Worm (Caenorhabditis elegans): ENCODE results near the gene cyc-2.1.

cyc-2.1 gene

DNA sequence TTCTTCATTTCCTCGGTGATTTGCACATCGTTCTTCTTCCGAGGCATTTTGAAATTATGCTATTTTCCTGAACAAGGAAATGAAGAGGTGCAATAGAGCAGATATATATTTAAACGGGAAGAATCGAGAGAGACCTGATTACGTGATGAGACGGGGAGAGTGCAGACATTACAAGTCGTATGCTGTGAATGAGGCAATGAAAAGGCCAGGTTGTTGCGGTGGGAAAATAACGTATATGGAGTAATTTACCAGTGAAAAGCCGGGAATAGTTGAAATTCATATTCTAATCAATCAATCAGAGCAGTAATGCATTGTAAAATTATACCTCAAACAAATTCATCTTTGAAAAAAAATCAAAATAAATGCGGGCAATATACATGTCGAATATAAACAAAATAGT, 9.8 kb upstream of the cyc-2.1 start, which contains the start of gene Y17G9B.8:
Gene Y17G9B.8 (minus strand): TSS at position 182 of the 400 bp plus-strand sequence.
- TF ChIP-seq hlh-30 (tag; optimal IDR thresholded peaks at IDR 0.05; ENCODE audit: insufficient read depth) (no peak), nhr-10 (tag; optimal IDR thresholded peaks at IDR 0.05) (no peak), F49E8.2 (tag; optimal IDR thresholded peaks at IDR 0.05; ENCODE audit: borderline replicate concordance) (peak; percentile 27), snpc-1.2 (GFP tag; IDR thresholded peaks at IDR 0.05) (peak; percentile 63), unc-62 (GFP tag; optimal IDR thresholded peaks at IDR 0.05 in 1 of 2) (peak in 1 of 2 experiments; percentile 73), unc-62 (tag; optimal IDR thresholded peaks at IDR 0.05) (no peak), F10B5.3 (tag; optimal IDR thresholded peaks at IDR 0.05) (no peak), mes-2 (tag; optimal IDR thresholded peaks at IDR 0.05; ENCODE audit: poor library complexity, severe bottlenecking) (peak; percentile 19), lsy-2 (tag; optimal IDR thresholded peaks at IDR 0.05) (peak in 1 of 2 experiments; percentile 5), lin-38 (GFP tag; IDR thresholded peaks at IDR 0.05) (peak; percentile 45)

- TF ChIP-seq nhr-77 (tag; optimal IDR thresholded peaks at IDR 0.05) (no peak), T26A8.4 (GFP tag; IDR thresholded peaks at IDR 0.05) (no peak), Y75B8A.6 (GFP tag; IDR thresholded peaks at IDR 0.05) (no peak), nhr-10 (tag; optimal IDR thresholded peaks at IDR 0.05) (no peak), hlh-11 (tag; optimal IDR thresholded peaks at IDR 0.05) (no peak), attf-4 (tag; optimal IDR thresholded peaks at IDR 0.05) (no peak), lin-38 (GFP tag; IDR thresholded peaks at IDR 0.05) (no peak), unc-62 (GFP tag; optimal IDR thresholded peaks at IDR 0.05 in 1 of 2) (peak in 1 of 2 experiments; percentile 32), unc-62 (tag; optimal IDR thresholded peaks at IDR 0.05) (no peak), aha-1 (tag) (peak; percentile 90)
Measured at ce11 chrIV:4755929-4756655, 7.3 kb upstream of the cyc-2.1 start, which contains the start of the genes fbxb-77 and Y17G9B.11. Gene fbxb-77 (minus strand): TSS chrIV:4756157. Gene Y17G9B.11 (plus strand): TSS chrIV:4756605.

- no peak for TF ChIP-seq T20F7.1 (GFP tag; optimal IDR thresholded peaks at IDR 0.05)
- TF ChIP-seq snpc-1.2 (GFP tag; IDR thresholded peaks at IDR 0.05), result peak; percentile 56; the same call in 1 of the 2 replicates
- TF ChIP-seq lin-15B (tag; optimal IDR thresholded peaks at IDR 0.05), result no peak
- TF ChIP-seq hif-1 (tag; optimal IDR thresholded peaks at IDR 0.05), result no peak
- no peak for TF ChIP-seq ceh-44 (GFP tag; IDR thresholded peaks at IDR 0.05)
- peak; percentile 9 for TF ChIP-seq unc-130 (GFP tag; optimal IDR thresholded peaks at IDR 0.05)
Measured at ce11 chrIV:4751814-4752213, 3.0 kb upstream of the cyc-2.1 start, which contains the start of gene Y17G9B.4. Gene Y17G9B.4 (plus strand): TSS chrIV:4752119.

DNA sequence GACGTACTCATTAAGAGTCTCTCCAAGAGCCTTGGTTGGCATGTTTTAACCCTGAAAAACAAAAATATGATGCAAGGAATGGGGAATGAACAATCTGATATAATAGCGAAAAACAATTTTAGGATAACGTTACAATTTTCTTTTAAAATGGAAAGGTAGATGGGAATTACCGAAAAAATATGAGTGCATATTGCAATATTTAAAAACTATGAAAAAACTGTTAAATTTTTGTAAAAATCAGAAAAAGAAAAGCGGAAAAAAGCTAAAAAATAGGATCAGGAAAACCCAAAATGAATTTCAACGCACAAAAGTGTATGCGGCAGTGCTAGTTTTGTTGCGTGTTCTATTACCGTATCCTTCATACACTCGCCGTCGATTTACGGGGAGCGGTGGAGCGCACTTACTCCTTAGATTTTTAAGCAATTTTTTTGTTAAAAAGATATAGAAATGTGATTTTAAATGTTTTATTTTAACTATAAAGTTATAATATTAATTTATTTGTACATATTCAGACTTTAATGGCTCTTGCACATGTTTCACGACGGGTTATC, 991 bp upstream of the cyc-2.1 start, which contains the start of the genes rpl-20 and Y17G9B.5:
Gene rpl-20 (minus strand): TSS at position 51 of the 551 bp plus-strand sequence.
Gene Y17G9B.5 (plus strand): TSS at position 513 of the 551 bp plus-strand sequence.
- TF ChIP-seq hmg-1.1 (GFP tag; IDR thresholded peaks at IDR 0.05) (peak; percentile 100), pha-4 (GFP tag; IDR thresholded peaks at IDR 0.05) (peak; percentile 99), pha-4 (tag; optimal IDR thresholded peaks at IDR 0.05) (peak; percentile 100), ces-1 (GFP tag; optimal IDR thresholded peaks at IDR 0.05) (peak; percentile 96), mep-1 (tag; optimal IDR thresholded peaks at IDR 0.05) (peak; percentile 100), T26A8.4 (GFP tag; IDR thresholded peaks at IDR 0.05) (peak; percentile 100), hif-1 (tag; optimal IDR thresholded peaks at IDR 0.05) (peak; percentile 93 to 96), Y75B8A.6 (GFP tag; IDR thresholded peaks at IDR 0.05) (peak; percentile 99), ama-1 (optimal IDR thresholded peaks at IDR 0.05) (peak; percentile 92), skn-1 (tag; optimal IDR thresholded peaks at IDR 0.05) (peak; percentile 99), hlh-30 (tag; optimal IDR thresholded peaks at IDR 0.05; ENCODE audit: insufficient read depth) (peak; percentile 98), nhr-41 (GFP tag; IDR thresholded peaks at IDR 0.05) (peak; percentile 97), nhr-102 (tag; optimal IDR thresholded peaks at IDR 0.05) (peak; percentile 99), nhr-76 (tag; optimal IDR thresholded peaks at IDR 0.05) (peak; percentile 90), daf-16 (GFP tag; optimal IDR thresholded peaks at IDR 0.05) (peak; percentile 95 to 98), daf-16 (tag; optimal IDR thresholded peaks at IDR 0.05) (peak; percentile 97), jun-1 (tag; optimal IDR thresholded peaks at IDR 0.05) (peak; percentile 96), lin-39 (tag; optimal IDR thresholded peaks at IDR 0.05) (peak; percentile 91), fos-1 (tag; optimal IDR thresholded peaks at IDR 0.05) (peak; percentile 94), fkh-10 (GFP tag; optimal IDR thresholded peaks at IDR 0.05) (peak; percentile 100), mdt-29 (GFP tag; IDR thresholded peaks at IDR 0.05) (peak; percentile 97), ZK546.5 (tag; optimal IDR thresholded peaks at IDR 0.05) (peak; percentile 35 to 91), egl-27 (tag; optimal IDR thresholded peaks at IDR 0.05) (peak; percentile 53), cey-2 (tag; optimal IDR thresholded peaks at IDR 0.05; ENCODE audit: borderline replicate concordance, insufficient read depth) (peak; percentile 93), ctbp-1 (GFP tag; IDR thresholded peaks at IDR 0.05) (peak; percentile 99), ceh-28 (tag; optimal IDR thresholded peaks at IDR 0.05) (peak; percentile 74)

Measured in whole organism, L4 larva.